Fruit fly (Drosophila melanogaster) whole organism, wandering third instar larva: ENCODE data around the gene REG.

ENCODE experiments used
- Abd-B ChIP-seq: fragments of >200 bp; optimal IDR thresholded peaks from 2 replicates; lab custom pipeline; 2017; ENCODE audit warnings: missing biosample characterization, missing genetic modification characterization
- CG32264 ChIP-seq: fragments of 200-800 bp; sonication (Bioruptor generic); optimal IDR thresholded peaks from 2 replicates; lab custom pipeline; 2016; ENCODE audit warnings: missing biosample characterization, missing genetic modification characterization
- CrebA ChIP-seq: fragments of 200-800 bp; sonication (Bioruptor generic); optimal IDR thresholded peaks from 2 replicates; lab custom pipeline; 2016; ENCODE audit warnings: missing biosample characterization, mild to moderate bottlenecking, missing genetic modification characterization, borderline replicate concordance
- Dfd ChIP-seq: fragments of >200 bp; optimal IDR thresholded peaks from 2 replicates; lab custom pipeline; 2017; ENCODE audit warnings: missing biosample characterization, missing genetic modification characterization
- GATAd ChIP-seq: sonication (Bioruptor generic); optimal IDR thresholded peaks from 2 replicates; lab custom pipeline; 2016; ENCODE audit warnings: missing biosample characterization, missing genetic modification characterization
- HLH106 ChIP-seq: fragments of 200-800 bp; optimal IDR thresholded peaks from 3 replicates; lab custom pipeline; 2019; ENCODE audit warnings: missing biosample characterization, mild to moderate bottlenecking, missing genetic modification characterization, moderate library complexity
- Hr83 ChIP-seq: fragments of 200-300 bp; sonication (Bioruptor generic); optimal IDR thresholded peaks from 2 replicates; lab custom pipeline; 2016; ENCODE audit warnings: missing biosample characterization, mild to moderate bottlenecking, missing genetic modification characterization, moderate library complexity; ENCODE audit not compliant: poor library complexity, severe bottlenecking
- Mio ChIP-seq: sonication (Bioruptor generic); optimal IDR thresholded peaks from 2 replicates; lab custom pipeline; 2016; ENCODE audit warnings: missing biosample characterization, missing genetic modification characterization
- Myc ChIP-seq: fragments of >200 bp; optimal IDR thresholded peaks from 2 replicates; lab custom pipeline; 2017
- N ChIP-seq: fragments of >200 bp; optimal IDR thresholded peaks from 2 replicates; lab custom pipeline; 2018; ENCODE audit warnings: missing biosample characterization, missing external identifiers, missing genetic modification characterization
- OdsH ChIP-seq: fragments of 200-800 bp; sonication (Bioruptor generic); optimal IDR thresholded peaks from 2 replicates; lab custom pipeline; 2016; ENCODE audit warnings: missing biosample characterization, mild to moderate bottlenecking, missing genetic modification characterization
- Rel ChIP-seq, 2 experiments: fragments of 200-800 bp; sonication (Bioruptor generic) in 1 of 2; optimal IDR thresholded peaks; 2 replicates in 1 of 2; 3 replicates in 1 of 2; lab custom pipeline; 2016 to 2019; ENCODE audit warnings: mild to moderate bottlenecking in 2 of 2, missing biosample characterization in 2 of 2, missing genetic modification characterization in 2 of 2, moderate library complexity in 1 of 2
- Sp1 ChIP-seq: fragments of 200-800 bp; sonication (Bioruptor generic); optimal IDR thresholded peaks from 3 replicates; lab custom pipeline; 2019; ENCODE audit warnings: missing biosample characterization, mild to moderate bottlenecking, missing genetic modification characterization, moderate library complexity
- br ChIP-seq: fragments of 200-800 bp; sonication (Bioruptor generic); optimal IDR thresholded peaks from 2 replicates; lab custom pipeline; 2016; ENCODE audit warnings: missing biosample characterization, missing genetic modification characterization
- brk ChIP-seq: fragments of 200-800 bp; sonication (Bioruptor generic); optimal IDR thresholded peaks from 2 replicates; lab custom pipeline; 2016; ENCODE audit warnings: missing biosample characterization, mild to moderate bottlenecking, missing genetic modification characterization
- dl ChIP-seq, 2 experiments: fragments of 175-275, 200-275 bp in 1 of 2; fragments of 200-275 bp in 1 of 2; sonication (Bioruptor generic); optimal IDR thresholded peaks; lab custom pipeline; 2018; ENCODE audit warnings: mild to moderate bottlenecking in 2 of 2, missing biosample characterization in 2 of 2, missing genetic modification characterization in 2 of 2, moderate library complexity in 2 of 2; ENCODE audit not compliant: partially characterized antibody in 2 of 2, insufficient read depth in 1 of 2
- ey ChIP-seq: fragments of 200-800 bp; sonication (Bioruptor generic); optimal IDR thresholded peaks from 2 replicates; lab custom pipeline; 2016; ENCODE audit warnings: missing biosample characterization, missing genetic modification characterization
- foxo ChIP-seq, 2 experiments: fragments of 200-800 bp; sonication (Bioruptor generic); optimal IDR thresholded peaks; 2 replicates in 1 of 2; 3 replicates in 1 of 2; lab custom pipeline; 2016 to 2017; ENCODE audit warnings: missing biosample characterization in 2 of 2, missing genetic modification characterization in 2 of 2
- fru ChIP-seq: fragments of 200-800 bp; sonication (Bioruptor generic); optimal IDR thresholded peaks from 3 replicates; lab custom pipeline; 2016; ENCODE audit warnings: missing biosample characterization, mild to moderate bottlenecking, missing genetic modification characterization
- h ChIP-seq: fragments of 200-800 bp; sonication (Bioruptor generic); optimal IDR thresholded peaks from 3 replicates; lab custom pipeline; 2016; ENCODE audit warnings: missing biosample characterization, mild to moderate bottlenecking, missing genetic modification characterization
- jim ChIP-seq: fragments of 175-275, 200-325 bp; sonication (Bioruptor generic); optimal IDR thresholded peaks from 2 replicates; lab custom pipeline; 2016; ENCODE audit warnings: missing biosample characterization, mild to moderate bottlenecking, missing genetic modification characterization
- psq ChIP-seq: fragments of 200-800 bp; sonication (Bioruptor generic); optimal IDR thresholded peaks from 3 replicates; lab custom pipeline; 2017; ENCODE audit warnings: missing biosample characterization, mild to moderate bottlenecking, missing genetic modification characterization, moderate library complexity
- rgr ChIP-seq: fragments of 200-800 bp; sonication (Bioruptor generic); optimal IDR thresholded peaks from 3 replicates; lab custom pipeline; 2016; ENCODE audit warnings: missing biosample characterization, mild to moderate bottlenecking, missing genetic modification characterization
- sage ChIP-seq: fragments of 200-800 bp; sonication (Bioruptor generic); optimal IDR thresholded peaks from 2 replicates; lab custom pipeline; 2016; ENCODE audit warnings: missing biosample characterization, mild to moderate bottlenecking, missing genetic modification characterization
- sv ChIP-seq: fragments of 200-800 bp; sonication (Bioruptor generic); optimal IDR thresholded peaks from 3 replicates; lab custom pipeline; 2016; ENCODE audit warnings: missing biosample characterization, missing genetic modification characterization
- tai ChIP-seq: sonication (Bioruptor generic); optimal IDR thresholded peaks from 2 replicates; lab custom pipeline; 2016; ENCODE audit warnings: missing biosample characterization, missing genetic modification characterization
- usp ChIP-seq: fragments of >200 bp; optimal IDR thresholded peaks from 2 replicates; lab custom pipeline; 2017; ENCODE audit warnings: missing biosample characterization, missing genetic modification characterization
- woc ChIP-seq: sonication (Bioruptor generic); optimal IDR thresholded peaks from 2 replicates; lab custom pipeline; 2016; ENCODE audit warnings: missing biosample characterization, mild to moderate bottlenecking, missing genetic modification characterization

Gene REG

dm6 chrX:13234738-13235470 lies 22.8 kb downstream of the REG start:
- TF ChIP-seq sage (GFP tag; lab: Kevin White, UChicago) (no peak), br (no peak), Rel (GFP tag; optimal IDR thresholded peaks at IDR 0.05; lab: Kevin White, UChicago) (no peak), Rel (tag; optimal IDR thresholded peaks at IDR 0.05; lab: Kevin White, UChicago) (peak; percentile 32), Sp1 (GFP tag; lab: Kevin White, UChicago) (peak; percentile 32), psq (GFP tag; lab: Kevin White, UChicago) (peak; percentile 11), jim (GFP tag; lab: Kevin White, UChicago) (peak; percentile 41)

- TF ChIP-seq h (GFP tag; lab: Kevin White, UChicago), result no peak
- TF ChIP-seq Dfd (GFP tag; lab: Kevin White, UChicago), result no peak
- TF ChIP-seq woc (GFP tag; lab: Kevin White, UChicago), result no peak
- no peak for TF ChIP-seq Myc (lab: Kevin White, UChicago)
- no peak for TF ChIP-seq OdsH
- no peak for TF ChIP-seq Mio (GFP tag; lab: Kevin White, UChicago)
Measured at dm6 chrX:13236516-13237245, 24.6 kb downstream of the REG start, which contains the start of gene CG32639. CG32639 (minus strand) TSS chrX:13236566.

- TF ChIP-seq brk (GFP tag; lab: Kevin White, UChicago) (no peak), Dfd (GFP tag; lab: Kevin White, UChicago) (peak; percentile 99), fru (peak; percentile 40), h (GFP tag; lab: Kevin White, UChicago) (peak; percentile 59), br (peak; percentile 2), psq (GFP tag; lab: Kevin White, UChicago) (peak; percentile 19), foxo (GFP tag; optimal IDR thresholded peaks at IDR 0.05; lab: Kevin White, UChicago) (peak in 1 of 2 experiments; percentile 49), rgr (GFP tag; lab: Kevin White, UChicago) (peak; percentile 56), Abd-B (no peak), woc (GFP tag; lab: Kevin White, UChicago) (no peak), GATAd (GFP tag; lab: Kevin White, UChicago) (no peak), sv (GFP tag; lab: Kevin White, UChicago) (no peak), tai (peak; percentile 1), Hr83 (GFP tag; lab: Kevin White, UChicago) (no peak), HLH106 (tag; lab: Kevin White, UChicago) (peak; percentile 58), ey (GFP tag; lab: Kevin White, UChicago) (peak; percentile 48), Sp1 (GFP tag; lab: Kevin White, UChicago) (peak; percentile 60)
Measured at dm6 chrX:13238294-13238917, 26.3 kb downstream of the REG start.

- TF ChIP-seq rgr (GFP tag; lab: Kevin White, UChicago) (no peak), Myc (lab: Kevin White, UChicago) (no peak), dl (GFP tag; optimal IDR thresholded peaks at IDR 0.05; lab: Kevin White, UChicago; ENCODE audit: insufficient read depth in 1 of 2, partially characterized antibody in 2 of 2) (no peak), woc (GFP tag; lab: Kevin White, UChicago) (peak; percentile 20)
Measured at dm6 chrX:13240812-13241211, 28.7 kb downstream of the REG start.

- TF ChIP-seq br (no peak), foxo (GFP tag; optimal IDR thresholded peaks at IDR 0.05; lab: Kevin White, UChicago) (no peak), CG32264 (no peak), sage (GFP tag; lab: Kevin White, UChicago) (no peak), N (GFP tag; lab: Kevin White, UChicago) (no peak), usp (no peak), GATAd (GFP tag; lab: Kevin White, UChicago) (no peak), CrebA (GFP tag; lab: Kevin White, UChicago) (no peak), dl (GFP tag; optimal IDR thresholded peaks at IDR 0.05; lab: Kevin White, UChicago; ENCODE audit: insufficient read depth in 1 of 2, partially characterized antibody in 2 of 2) (no peak), Abd-B (no peak), woc (GFP tag; lab: Kevin White, UChicago) (no peak), OdsH (no peak)
- TF ChIP-seq, all 38 proteins: peak for 0
Measured at dm6 chrX:13243726-13244323, 31.7 kb downstream of the REG start.
